Fruit fly (Drosophila melanogaster) whole organism, embryonic: ENCODE measurements around the gene CG14984.
A peak's percentile ranks its signal among the peaks of the same experiment; 100 is the strongest.

Source experiments
- Awh ChIP-seq: fragments of 200-800 bp; sonication (Bioruptor generic); IDR thresholded peaks from 2 replicates; pipeline ENCODE4, ENCODE4 v1.3.6; 2022; ENCODE audit warnings: missing biosample characterization, missing genetic modification characterization
- B-H2 ChIP-seq: fragments of 200-800 bp; sonication (Bioruptor generic); optimal IDR thresholded peaks from 2 replicates; lab custom pipeline; 2018; ENCODE audit warnings: missing biosample characterization, mild to moderate bottlenecking, missing genetic modification characterization
- BtbVII ChIP-seq: fragments of 200-800 bp; sonication (Bioruptor generic); optimal IDR thresholded peaks from 3 replicates; lab custom pipeline; 2017; ENCODE audit warnings: missing biosample characterization, mild to moderate bottlenecking, missing genetic modification characterization
- CG10979 ChIP-seq: fragments of 200-800 bp; sonication (Bioruptor generic); optimal IDR thresholded peaks from 2 replicates; lab custom pipeline; 2018; ENCODE audit warnings: missing biosample characterization, mild to moderate bottlenecking, missing genetic modification characterization, moderate library complexity
- CG12071 ChIP-seq: fragments of 200-800 bp; sonication (Bioruptor generic); optimal IDR thresholded peaks from 3 replicates; lab custom pipeline; 2018; ENCODE audit warnings: missing biosample characterization, mild to moderate bottlenecking, missing genetic modification characterization
- CG12219 ChIP-seq: fragments of 200-800 bp; sonication (Bioruptor generic); optimal IDR thresholded peaks from 3 replicates; lab custom pipeline; 2018; ENCODE audit warnings: missing biosample characterization, mild to moderate bottlenecking, missing genetic modification characterization
- CG13894 ChIP-seq: fragments of 200-800 bp; sonication (Bioruptor generic); optimal IDR thresholded peaks from 3 replicates; lab custom pipeline; 2018; ENCODE audit warnings: missing biosample characterization, mild to moderate bottlenecking, missing genetic modification characterization, moderate library complexity
- CG14965 ChIP-seq: fragments of 200-800 bp; sonication (Bioruptor generic); optimal IDR thresholded peaks from 2 replicates; lab custom pipeline; 2016; ENCODE audit warnings: missing biosample characterization, missing genetic modification characterization, borderline replicate concordance
- CG17385 ChIP-seq: fragments of 200-800 bp; sonication (Bioruptor generic); optimal IDR thresholded peaks from 3 replicates; lab custom pipeline; 2018; ENCODE audit warnings: missing biosample characterization, mild to moderate bottlenecking, missing genetic modification characterization
- CG17802 ChIP-seq: fragments of 200-800 bp; sonication (Bioruptor generic); optimal IDR thresholded peaks from 2 replicates; lab custom pipeline; 2018; ENCODE audit warnings: missing biosample characterization, mild to moderate bottlenecking, missing genetic modification characterization, moderate library complexity
- CG18619 ChIP-seq: fragments of 200-800 bp; sonication (Bioruptor generic); optimal IDR thresholded peaks from 3 replicates; lab custom pipeline; 2017; ENCODE audit warnings: missing biosample characterization, mild to moderate bottlenecking, missing genetic modification characterization
- CG32772 ChIP-seq: fragments of 200-800 bp; sonication (Bioruptor generic); IDR thresholded peaks from 2 replicates; pipeline ENCODE4 v1.3.6; 2022; ENCODE audit warnings: missing biosample characterization, missing genetic modification characterization
- CG6175 ChIP-seq: fragments of 200-800 bp; sonication (Bioruptor generic); IDR thresholded peaks from 3 replicates; pipeline ENCODE4 v1.3.6; 2022; ENCODE audit warnings: missing biosample characterization, missing genetic modification characterization
- CG6683 ChIP-seq: fragments of 200-800 bp; sonication (Bioruptor generic); optimal IDR thresholded peaks from 2 replicates; lab custom pipeline; 2017; ENCODE audit warnings: missing biosample characterization, mild to moderate bottlenecking, missing genetic modification characterization, missing genetic modification reagents
- CG6765 ChIP-seq: fragments of 200-800 bp; sonication (Bioruptor generic); optimal IDR thresholded peaks from 3 replicates; lab custom pipeline; 2017; ENCODE audit warnings: missing biosample characterization, mild to moderate bottlenecking, missing genetic modification characterization
- CG6791 ChIP-seq: fragments of 200-800 bp; sonication (Bioruptor generic); IDR thresholded peaks from 3 replicates; pipeline ENCODE4 v1.3.6; 2022; ENCODE audit warnings: missing biosample characterization, missing genetic modification characterization; ENCODE audit not compliant: partially characterized antibody
- CG7556 ChIP-seq: fragments of 200-800 bp; sonication (Bioruptor generic); optimal IDR thresholded peaks from 2 replicates; lab custom pipeline; 2017; ENCODE audit warnings: missing biosample characterization, mild to moderate bottlenecking, missing genetic modification characterization
- CG7928 ChIP-seq: fragments of 200-800 bp; sonication (Bioruptor generic); optimal IDR thresholded peaks from 2 replicates; lab custom pipeline; 2017; ENCODE audit warnings: missing biosample characterization, mild to moderate bottlenecking, missing genetic modification characterization
- CG8290 ChIP-seq, 3 experiments: fragments of 200-800 bp; sonication (Bioruptor generic); optimal IDR thresholded peaks; 2 replicates each; lab custom pipeline; 2016 to 2019; ENCODE audit warnings: missing biosample characterization in 3 of 3, missing genetic modification characterization in 3 of 3, mild to moderate bottlenecking in 2 of 3, moderate library complexity in 1 of 3
- CG8359 ChIP-seq: fragments of 200-800 bp; sonication (Bioruptor generic); optimal IDR thresholded peaks from 2 replicates; lab custom pipeline; 2017; ENCODE audit warnings: missing biosample characterization, mild to moderate bottlenecking, missing genetic modification characterization, borderline replicate concordance
- CG8924 ChIP-seq: fragments of 200-800 bp; optimal IDR thresholded peaks from 3 replicates; lab custom pipeline; 2019; ENCODE audit warnings: missing biosample characterization, mild to moderate bottlenecking, missing genetic modification characterization, moderate library complexity
- CoRest ChIP-seq: fragments of 200-800 bp; sonication (Bioruptor generic); optimal IDR thresholded peaks from 3 replicates; lab custom pipeline; 2018; ENCODE audit warnings: missing biosample characterization, mild to moderate bottlenecking, missing genetic modification characterization, moderate library complexity
- Dad ChIP-seq: fragments of 200-800 bp; sonication (Bioruptor generic); optimal IDR thresholded peaks from 3 replicates; lab custom pipeline; 2016; ENCODE audit warnings: missing biosample characterization, missing genetic modification characterization
- Hand ChIP-seq: fragments of 200-800 bp; sonication (Bioruptor generic); optimal IDR thresholded peaks from 2 replicates; lab custom pipeline; 2017; ENCODE audit warnings: mild to moderate bottlenecking, missing biosample characterization, missing genetic modification reagents, missing genetic modification characterization
- Hmx ChIP-seq: fragments of 200-800 bp; sonication (Bioruptor generic); optimal IDR thresholded peaks from 2 replicates; lab custom pipeline; 2016; ENCODE audit warnings: missing biosample characterization, missing genetic modification characterization
- Meics ChIP-seq: fragments of 200-800 bp; sonication (Bioruptor generic); optimal IDR thresholded peaks from 2 replicates; lab custom pipeline; 2017; ENCODE audit warnings: missing biosample characterization, mild to moderate bottlenecking, missing genetic modification characterization
- NfI ChIP-seq: fragments of 200-800 bp; sonication (Bioruptor generic); optimal IDR thresholded peaks from 3 replicates; lab custom pipeline; 2018; ENCODE audit warnings: missing biosample characterization, mild to moderate bottlenecking, missing genetic modification characterization, moderate library complexity
- Sry-β ChIP-seq: fragments of 200-800 bp; sonication (Bioruptor generic); optimal IDR thresholded peaks from 2 replicates; lab custom pipeline; 2018; ENCODE audit warnings: missing biosample characterization, mild to moderate bottlenecking, missing genetic modification characterization, moderate library complexity
- TFAM ChIP-seq: fragments of 200-800 bp; sonication (Bioruptor generic); optimal IDR thresholded peaks from 2 replicates; lab custom pipeline; 2017; ENCODE audit warnings: missing biosample characterization, missing genetic modification characterization, inconsistent platforms
- Usf ChIP-seq: fragments of 200-800 bp; sonication (Bioruptor generic); optimal IDR thresholded peaks from 2 replicates; lab custom pipeline; 2017; ENCODE audit warnings: missing genotype, missing biosample characterization, missing genetic modification characterization
- caup ChIP-seq: fragments of 200-800 bp; sonication (Bioruptor generic); optimal IDR thresholded peaks from 3 replicates; lab custom pipeline; 2017; ENCODE audit warnings: missing biosample characterization, mild to moderate bottlenecking, missing genetic modification characterization, moderate library complexity; ENCODE audit not compliant: severe bottlenecking
- cg ChIP-seq: fragments of 200-800 bp; sonication (Bioruptor generic); optimal IDR thresholded peaks from 3 replicates; lab custom pipeline; 2019; ENCODE audit warnings: missing biosample characterization, mild to moderate bottlenecking, missing genetic modification characterization, moderate library complexity
- dan ChIP-seq: fragments of 200-800 bp; sonication (Bioruptor generic); IDR thresholded peaks from 2 replicates; pipeline ENCODE4 v1.3.6; 2022; ENCODE audit warnings: missing biosample characterization, missing genetic modification characterization
- dysf ChIP-seq: fragments of 200-800 bp; sonication (Bioruptor generic); IDR thresholded peaks from 3 replicates; pipeline ENCODE4 v1.3.6; 2022; ENCODE audit warnings: missing biosample characterization, missing genetic modification characterization
- ems ChIP-seq: fragments of 200-800 bp; sonication (Bioruptor generic); optimal IDR thresholded peaks from 3 replicates; lab custom pipeline; 2016; ENCODE audit warnings: missing biosample characterization, missing genetic modification characterization
- ham ChIP-seq: fragments of 200-800 bp; sonication (Bioruptor generic); IDR thresholded peaks from 2 replicates; pipeline ENCODE4 v1.3.6; 2022; ENCODE audit warnings: missing biosample characterization, missing genetic modification characterization
- hb ChIP-seq: fragments of 200-800 bp; sonication (Bioruptor generic); IDR thresholded peaks from 3 replicates; pipeline ENCODE4 v1.3.6; 2022; ENCODE audit warnings: missing biosample characterization, missing genetic modification characterization; ENCODE audit not compliant: partially characterized antibody
- lab ChIP-seq: fragments of 200-800 bp; sonication (Bioruptor generic); optimal IDR thresholded peaks from 3 replicates; lab custom pipeline; 2017; ENCODE audit warnings: missing biosample characterization, missing genetic modification characterization, mild to moderate bottlenecking, moderate library complexity, missing genetic modification reagents
- mirr ChIP-seq: fragments of 200-800 bp; sonication (Bioruptor generic); optimal IDR thresholded peaks from 3 replicates; lab custom pipeline; 2018; ENCODE audit warnings: missing biosample characterization, mild to moderate bottlenecking, missing genetic modification characterization
- ranshi ChIP-seq: fragments of 200-800 bp; sonication (Bioruptor generic); IDR thresholded peaks from 2 replicates; pipeline ENCODE4 v1.3.6; 2022; ENCODE audit warnings: missing biosample characterization, missing genetic modification characterization
- salm ChIP-seq: fragments of 200-800 bp; sonication (Bioruptor generic); optimal IDR thresholded peaks from 2 replicates; lab custom pipeline; 2018; ENCODE audit warnings: missing biosample characterization, mild to moderate bottlenecking, missing genetic modification characterization
- scrt ChIP-seq: fragments of 200-800 bp; sonication (Bioruptor generic); optimal IDR thresholded peaks from 2 replicates; lab custom pipeline; 2018; ENCODE audit warnings: missing biosample characterization, mild to moderate bottlenecking, missing genetic modification characterization, moderate library complexity
- sens ChIP-seq: fragments of 200-800 bp; sonication (Bioruptor generic); peaks from one replicate; lab custom pipeline; 2016; ENCODE audit warnings: missing biosample characterization, missing genetic modification characterization
- sima ChIP-seq: fragments of 200-800 bp; sonication (Bioruptor generic); optimal IDR thresholded peaks from 2 replicates; lab custom pipeline; 2016; ENCODE audit warnings: missing biosample characterization, missing genetic modification characterization
- slp2 ChIP-seq: fragments of 200-800 bp; sonication (Bioruptor generic); optimal IDR thresholded peaks from 2 replicates; lab custom pipeline; 2016; ENCODE audit warnings: missing biosample characterization, missing genetic modification characterization
- so ChIP-seq: fragments of 200-800 bp; sonication (Bioruptor generic); IDR thresholded peaks from 3 replicates; pipeline ENCODE4 v1.3.6; 2022; ENCODE audit warnings: missing biosample characterization, missing genetic modification characterization
- unpg ChIP-seq: fragments of 200-800 bp; sonication (Bioruptor generic); optimal IDR thresholded peaks from 3 replicates; lab custom pipeline; 2018; ENCODE audit warnings: missing biosample characterization, mild to moderate bottlenecking, missing genetic modification characterization, moderate library complexity

The CG14984 gene

DNA sequence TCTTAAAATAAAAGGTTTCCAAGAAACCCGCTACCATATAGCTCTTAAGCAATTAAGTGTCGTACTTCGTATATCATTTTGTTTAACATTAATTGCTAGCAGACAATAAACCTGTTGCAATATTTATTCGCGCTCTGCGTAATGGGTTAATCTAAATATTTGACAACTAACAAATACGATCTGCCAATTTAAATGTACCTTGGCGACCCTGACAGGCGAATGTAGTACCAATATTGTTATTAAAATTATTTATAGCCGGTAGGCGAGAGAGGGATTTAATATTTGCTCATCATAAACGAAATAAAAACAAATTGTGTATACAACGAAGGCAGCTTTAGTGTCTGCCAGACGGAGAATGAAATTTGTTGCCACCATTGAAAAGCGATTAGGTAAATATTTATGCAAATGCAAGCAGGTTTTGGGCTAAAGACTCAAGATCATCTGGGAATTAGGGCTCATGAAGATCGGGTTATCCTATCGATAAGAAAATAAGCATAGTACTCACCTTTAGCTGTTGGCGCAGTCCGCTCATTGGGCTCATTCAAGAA is 19.5 kb downstream of the CG14984 start (continued):
- TF ChIP-seq Hmx (GFP tag; lab: Kevin White, UChicago) (no peak), mirr (GFP tag; lab: Kevin White, UChicago) (peak; percentile 27), CG13894 (tag; lab: Kevin White, UChicago) (no peak), CoRest (tag; lab: Kevin White, UChicago) (peak; percentile 13), NfI (peak; percentile 22), ranshi (GFP tag; lab: Robert Waterston, UW) (0 out of 2 replicates have a peak, but pooled peaks have one; percentile 9), Sry-β (no peak), cg (no peak), TFAM (GFP tag; lab: Kevin White, UChicago) (no peak), CG8290 (GFP tag; optimal IDR thresholded peaks at IDR 0.05; lab: Kevin White, UChicago) (no peak), CG8290 (tag; optimal IDR thresholded peaks at IDR 0.05; lab: Kevin White, UChicago) (peak in 1 of 2 experiments; percentile 81), ems (no peak), CG7928 (GFP tag; lab: Kevin White, UChicago) (peak; percentile 16), Meics (peak; percentile 45), Hand (GFP tag; lab: Kevin White, UChicago) (peak; percentile 33), lab (GFP tag; lab: Kevin White, UChicago) (peak; percentile 81), CG6175 (GFP tag; lab: Robert Waterston, UW) (no peak), so (GFP tag; lab: Robert Waterston, UW) (no peak), Awh (GFP tag; lab: Robert Waterston, UW) (no peak), unpg (peak; percentile 37), sens (GFP tag; lab: Kevin White, UChicago) (peak; percentile 44), CG18619 (GFP tag; lab: Kevin White, UChicago) (peak; percentile 16), salm (tag; lab: Kevin White, UChicago) (no peak), CG14965 (GFP tag; lab: Kevin White, UChicago) (no peak), CG6765 (GFP tag; lab: Kevin White, UChicago) (peak; percentile 23), CG6791 (GFP tag; lab: Robert Waterston, UW) (no peak), CG12071 (GFP tag; lab: Kevin White, UChicago) (peak; percentile 55), CG8359 (no peak), hb (GFP tag; lab: Robert Waterston, UW) (no peak), slp2 (no peak), CG7556 (GFP tag; lab: Kevin White, UChicago) (peak; percentile 38), CG6683 (GFP tag; lab: Kevin White, UChicago) (peak; percentile 3), ham (no peak), CG12219 (no peak), caup (GFP tag; lab: Kevin White, UChicago) (peak; percentile 77), CG17802 (tag; lab: Kevin White, UChicago) (no peak), scrt (GFP tag; lab: Kevin White, UChicago) (peak; percentile 43), dysf (GFP tag; lab: Robert Waterston, UW) (peak; percentile 28; the same call in 1 of the 3 replicates), sima (GFP tag; lab: Kevin White, UChicago) (no peak), Usf (no peak), Dad (GFP tag; lab: Kevin White, UChicago) (no peak), CG10979 (tag; lab: Kevin White, UChicago) (no peak), CG8924 (tag; lab: Kevin White, UChicago) (peak; percentile 8), dan (GFP tag; lab: Robert Waterston, UW) (no peak), CG17385 (no peak), B-H2 (GFP tag; lab: Kevin White, UChicago) (peak; percentile 15), CG32772 (GFP tag; lab: Robert Waterston, UW) (no peak), BtbVII (GFP tag; lab: Kevin White, UChicago) (peak; percentile 54)
